Worm (Caenorhabditis elegans): ENCODE data around the gene pgp-1.

pgp-1 gene

ce11 chrIV:12549014-12549413 lies 50.0 kb downstream of the pgp-1 start:
- no peak for TF ChIP-seq unc-62 (GFP tag; optimal IDR thresholded peaks at IDR 0.05)

ce11 chrIV:12547824-12548223 lies 51.1 kb downstream of the pgp-1 start, which contains the start of gene ipmk-1:
ipmk-1 (plus strand) TSS chrIV:12548124.
- no peak for TF ChIP-seq unc-62 (GFP tag; optimal IDR thresholded peaks at IDR 0.05)

- TF ChIP-seq unc-62 (GFP tag; optimal IDR thresholded peaks at IDR 0.05) = no peak
These were observed 53.1 kb downstream of the pgp-1 start for ce11 chrIV:12545902-12546301.

ce11 chrIV:12545393-12545792 lies 53.6 kb downstream of the pgp-1 start:
- no peak for TF ChIP-seq unc-62 (GFP tag; optimal IDR thresholded peaks at IDR 0.05)

- TF ChIP-seq unc-62 (GFP tag; optimal IDR thresholded peaks at IDR 0.05) = no peak
These were observed 54.3 kb downstream of the pgp-1 start for ce11 chrIV:12544624-12545023.

- TF ChIP-seq unc-62 (GFP tag; optimal IDR thresholded peaks at IDR 0.05) = no peak
These were observed 57.0 kb downstream of the pgp-1 start, which contains the start of gene ham-1 for ce11 chrIV:12542011-12542410. ham-1 (plus strand) TSS chrIV:12542183.

Data from whole organism, dauer.